Worm (Caenorhabditis elegans) whole organism, L4 larva: ENCODE data around the gene F21D9.3.

Experiments used
- Y48G9A.11 ChIP-seq: fragments of 200-800 bp; sonication (Bioruptor generic); IDR thresholded peaks from 2 replicates; pipeline ENCODE4 v1.3.6; 2022; ENCODE audit warnings: missing genetic modification reagents, missing genetic modification characterization, missing compliant biosample characterization
- ceh-82 ChIP-seq: sonication (generic microtip); optimal IDR thresholded peaks from 2 replicates; lab custom pipeline; 2017; ENCODE audit warnings: missing biosample characterization, missing genetic modification characterization
- daf-16 ChIP-seq, 3 experiments: sonication (generic microtip); optimal IDR thresholded peaks; 2 replicates each; lab custom pipeline; 2016 to 2017; ENCODE audit warnings: missing genetic modification characterization in 3 of 3, missing genetic modification reagents in 3 of 3, mild to moderate bottlenecking in 2 of 3, missing compliant biosample characterization in 2 of 3, missing biosample characterization in 1 of 3, moderate library complexity in 1 of 3
- egl-27 ChIP-seq: sonication (generic microtip); optimal IDR thresholded peaks from 3 replicates; lab custom pipeline; 2017; ENCODE audit warnings: missing biosample characterization, missing genetic modification reagents, missing genetic modification characterization
- jun-1 ChIP-seq: fragments of 150-350 bp; optimal IDR thresholded peaks from 2 replicates; lab custom pipeline; 2014; ENCODE audit warnings: missing biosample characterization, missing genetic modification reagents, missing genetic modification characterization
- lin-39 ChIP-seq: fragments of 150-350 bp; optimal IDR thresholded peaks from 2 replicates; lab custom pipeline; 2014; ENCODE audit warnings: missing biosample characterization, missing genetic modification reagents, missing genetic modification characterization
- lsy-2 ChIP-seq, 2 experiments: fragments of 150-350 bp in 1 of 2; sonication (generic microtip) in 1 of 2; optimal IDR thresholded peaks; 2 replicates each; lab custom pipeline; 2014 to 2017; ENCODE audit warnings: missing biosample characterization in 2 of 2, missing genetic modification characterization in 2 of 2
- nhr-10 ChIP-seq: fragments of 150-350 bp; optimal IDR thresholded peaks from 2 replicates; lab custom pipeline; 2014; ENCODE audit warnings: missing biosample characterization, missing genetic modification characterization
- nhr-11 ChIP-seq: fragments of 150-350 bp; optimal IDR thresholded peaks from 2 replicates; lab custom pipeline; 2014; ENCODE audit warnings: missing biosample characterization, missing genetic modification characterization
- nhr-28 ChIP-seq: fragments of 150-350 bp; optimal IDR thresholded peaks from 2 replicates; lab custom pipeline; 2014; ENCODE audit warnings: missing biosample characterization, missing genetic modification characterization
- nhr-41 ChIP-seq: fragments of 200-800 bp; sonication (Bioruptor generic); IDR thresholded peaks from 2 replicates; pipeline ENCODE4 v1.3.6; 2022; ENCODE audit warnings: missing genetic modification reagents, missing genetic modification characterization, missing compliant biosample characterization
- nhr-77 ChIP-seq: fragments of 150-350 bp; optimal IDR thresholded peaks from 2 replicates; lab custom pipeline; 2014; ENCODE audit warnings: missing biosample characterization, missing genetic modification characterization
- zip-11 ChIP-seq: fragments of 200-800 bp; sonication (Bioruptor generic); IDR thresholded peaks from 2 replicates; pipeline ENCODE4 v1.3.6; 2022; ENCODE audit warnings: missing genetic modification characterization, missing compliant biosample characterization

ce11 chrV:19288073-19288805 lies 30.7 kb upstream of the F21D9.3 start, which contains the start of the genes F55C9.3 and fbxb-57:
- TF ChIP-seq nhr-28 (tag; lab: Kevin White, UChicago) (no peak), Y48G9A.11 (GFP tag; lab: Robert Waterston, UW) (no peak), lsy-2 (tag; optimal IDR thresholded peaks at IDR 0.05; lab: Kevin White, UChicago) (no peak), ceh-82 (no peak), lin-39 (tag; lab: Kevin White, UChicago) (no peak), nhr-10 (no peak), nhr-11 (tag; lab: Kevin White, UChicago) (no peak), egl-27 (no peak), zip-11 (no peak), daf-16 (GFP tag; optimal IDR thresholded peaks at IDR 0.05; lab: Kevin White, UChicago) (no peak), daf-16 (tag; optimal IDR thresholded peaks at IDR 0.05; lab: Kevin White, UChicago) (no peak), nhr-41 (no peak), nhr-77 (no peak), jun-1 (tag; lab: Kevin White, UChicago) (no peak)
